Fruit fly (Drosophila melanogaster): Measurements from ENCODE around the gene CG2972.

- TF ChIP-seq CG33017 (tag; optimal IDR thresholded peaks at IDR 0.05) (no peak), Mnt (GFP tag; optimal IDR thresholded peaks at IDR 0.05) (no peak), CG7045 (GFP tag; optimal IDR thresholded peaks at IDR 0.05) (no peak), CG1620 (GFP tag; optimal IDR thresholded peaks at IDR 0.05) (no peak), Crg-1 (GFP tag; optimal IDR thresholded peaks at IDR 0.05) (no peak)
These were observed 21.5 kb downstream of the CG2972 start for dm6 chrX:10104477-10104876.
